Worm (Caenorhabditis elegans): ENCODE results near the gene F58G6.3.

The F58G6.3 gene

DNA sequence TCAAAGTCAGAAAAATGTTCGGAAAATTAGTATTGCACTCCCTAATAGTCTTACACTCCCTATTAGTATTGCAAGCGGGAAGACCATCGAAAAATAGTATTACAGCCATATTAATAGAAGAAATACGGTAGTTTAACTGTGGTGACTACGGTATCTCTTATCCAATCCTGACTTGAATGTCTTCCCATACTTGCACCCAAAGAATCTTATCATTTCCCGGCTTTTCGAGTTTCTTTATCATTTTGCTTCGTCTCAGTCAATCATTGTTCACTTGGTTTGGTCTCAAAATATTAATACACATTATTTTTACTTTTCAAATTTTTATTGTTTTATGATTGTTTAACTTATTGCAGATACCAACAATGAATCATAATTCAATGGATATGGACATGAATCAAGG, at the start of gene F58G6.3:
TSS of gene F58G6.3 (plus strand) at position 352 of the 400 bp plus-strand sequence.
- TF ChIP-seq fkh-4 (tag; optimal IDR thresholded peaks at IDR 0.05; ENCODE audit: borderline replicate concordance) (no peak), egl-13 (tag; optimal IDR thresholded peaks at IDR 0.05) (no peak), hpl-2 (GFP tag; optimal IDR thresholded peaks at IDR 0.05) (no peak), lin-15B (tag; optimal IDR thresholded peaks at IDR 0.05) (no peak), efl-1 (optimal IDR thresholded peaks at IDR 0.05) (no peak), efl-1 (GFP tag; optimal IDR thresholded peaks at IDR 0.05 in 1 of 2) (no peak), egl-27 (tag; optimal IDR thresholded peaks at IDR 0.05) (no peak), tlp-1 (tag; optimal IDR thresholded peaks at IDR 0.05) (no peak), unc-98 (GFP tag; IDR thresholded peaks at IDR 0.05) (no peak)

ce11 chrIV:9607945-9608344, 45.4 kb upstream of the F58G6.3 start:
- TF ChIP-seq nhr-84 (tag; optimal IDR thresholded peaks at IDR 0.05) (no peak), lir-3 (tag; optimal IDR thresholded peaks at IDR 0.05; ENCODE audit: poor library complexity) (no peak), swsn-7 (tag; optimal IDR thresholded peaks at IDR 0.05) (no peak), fkh-10 (GFP tag; optimal IDR thresholded peaks at IDR 0.05) (no peak), unc-98 (GFP tag; IDR thresholded peaks at IDR 0.05) (no peak), isw-1 (GFP tag; IDR thresholded peaks at IDR 0.05) (no peak), xbp-1 (tag; optimal IDR thresholded peaks at IDR 0.05) (no peak), nhr-77 (tag; optimal IDR thresholded peaks at IDR 0.05) (no peak), C34B4.2 (tag; optimal IDR thresholded peaks at IDR 0.05) (no peak), ceh-88 (GFP tag; IDR thresholded peaks at IDR 0.05) (no peak), hlh-4 (tag; optimal IDR thresholded peaks at IDR 0.05) (no peak), C04F5.9 (tag; optimal IDR thresholded peaks at IDR 0.05) (no peak), mef-2 (tag; optimal IDR thresholded peaks at IDR 0.05) (no peak), ceh-90 (tag; optimal IDR thresholded peaks at IDR 0.05) (no peak), skn-1 (tag; optimal IDR thresholded peaks at IDR 0.05) (no peak), unc-30 (tag; optimal IDR thresholded peaks at IDR 0.05) (no peak), snu-23 (GFP tag; optimal IDR thresholded peaks at IDR 0.05) (no peak), tbx-2 (tag; optimal IDR thresholded peaks at IDR 0.05) (no peak), lin-35 (GFP tag; optimal IDR thresholded peaks at IDR 0.05) (no peak), ets-5 (GFP tag; IDR thresholded peaks at IDR 0.05) (no peak)

- TF ChIP-seq nhr-85 (tag) (peak; percentile 62), blmp-1 (tag; optimal IDR thresholded peaks at IDR 0.05) (peak; percentile 45), ceh-8 (GFP tag; optimal IDR thresholded peaks at IDR 0.05) (no peak)
Measured at ce11 chrIV:9609095-9609494, 44.2 kb upstream of the F58G6.3 start.

DNA sequence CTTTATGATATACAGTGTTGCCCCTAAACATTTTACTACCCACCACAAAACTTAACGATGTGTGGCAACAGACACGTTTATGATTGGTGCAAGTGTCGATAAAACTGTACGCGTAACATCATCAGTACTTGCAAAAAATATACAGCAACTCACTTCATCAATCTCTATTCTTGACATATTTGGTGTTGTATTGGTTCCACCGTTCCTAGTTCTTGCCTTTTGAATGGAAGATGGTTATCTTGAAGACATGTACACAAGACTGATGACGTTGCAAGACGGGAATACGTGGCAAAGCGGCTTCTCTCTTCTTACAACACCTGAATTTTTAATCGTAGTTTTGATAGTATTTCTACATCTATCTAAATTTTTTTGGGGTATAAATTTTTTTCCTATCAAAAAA, 42.4 kb upstream of the F58G6.3 start:
- TF ChIP-seq ztf-11 (tag; optimal IDR thresholded peaks at IDR 0.05) = no peak
- no peak for TF ChIP-seq ces-1 (GFP tag; optimal IDR thresholded peaks at IDR 0.05)
- TF ChIP-seq tlp-1 (tag; optimal IDR thresholded peaks at IDR 0.05) = no peak
- no peak for TF ChIP-seq jun-1 (tag; optimal IDR thresholded peaks at IDR 0.05)
- no peak for TF ChIP-seq dpl-1 (GFP tag; optimal IDR thresholded peaks at IDR 0.05)
- TF ChIP-seq nhr-19 (GFP tag; conservative IDR thresholded peaks at IDR 0.05) = no peak
- TF ChIP-seq irx-1 (tag; optimal IDR thresholded peaks at IDR 0.05) = no peak
- no peak for TF ChIP-seq nhr-20 (tag; optimal IDR thresholded peaks at IDR 0.05)
- no peak for TF ChIP-seq mef-2 (tag; optimal IDR thresholded peaks at IDR 0.05)

DNA sequence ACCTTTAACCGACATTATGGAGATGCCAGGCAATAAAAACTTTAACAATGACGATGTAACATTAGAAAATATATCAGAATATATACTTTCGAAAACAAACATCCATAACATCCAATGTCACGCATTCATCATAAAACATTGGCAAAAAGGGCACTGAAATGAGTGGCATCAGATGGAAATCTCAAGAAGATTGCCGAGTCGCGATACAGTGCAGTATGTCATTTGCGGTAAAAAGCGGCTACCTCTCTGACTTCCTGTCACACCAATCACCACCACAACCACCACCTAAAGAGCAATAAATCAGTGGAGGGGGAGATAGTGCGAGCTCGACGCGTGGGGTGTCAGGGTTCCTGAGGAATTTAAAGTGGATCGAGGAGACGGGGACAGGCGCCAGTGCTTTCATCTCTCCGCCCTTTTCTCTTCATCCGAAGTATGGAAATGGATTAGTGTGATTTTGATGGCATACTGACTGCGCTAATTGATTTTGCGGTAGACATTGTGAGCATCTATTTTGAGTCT, 40.2 kb upstream of the F58G6.3 start:
- TF ChIP-seq ceh-82 (tag; optimal IDR thresholded peaks at IDR 0.05) = no peak
- TF ChIP-seq efl-1 (optimal IDR thresholded peaks at IDR 0.05) = no peak
- peak in 1 of 2 experiments; percentile 49 for TF ChIP-seq efl-1 (GFP tag; optimal IDR thresholded peaks at IDR 0.05 in 1 of 2)
- TF ChIP-seq tbx-2 (tag; optimal IDR thresholded peaks at IDR 0.05) = no peak
- no peak for TF ChIP-seq pax-3 (tag; optimal IDR thresholded peaks at IDR 0.05)

Data from whole organism, L1 larva.